Worm (Caenorhabditis elegans) whole organism, L1 larva: ENCODE measurements around the gene hpo-39.

ENCODE experiments used
- C16A3.4 ChIP-seq: fragments of 150-350 bp; optimal IDR thresholded peaks from 2 replicates; lab custom pipeline; 2014; ENCODE audit warnings: missing biosample characterization, missing genetic modification characterization
- ceh-8 ChIP-seq: fragments of 200-800 bp; sonication (Bioruptor generic); optimal IDR thresholded peaks from 2 replicates; lab custom pipeline; 2018; ENCODE audit warnings: mild to moderate bottlenecking, missing genetic modification characterization, moderate library complexity, missing compliant biosample characterization
- ceh-82 ChIP-seq, 3 experiments: fragments of 150-350 bp in 1 of 3; sonication (generic microtip) in 2 of 3; optimal IDR thresholded peaks; 2 replicates each; lab custom pipeline; 2014 to 2017; ENCODE audit warnings: missing biosample characterization in 3 of 3, missing genetic modification characterization in 3 of 3
- fkh-10 ChIP-seq: sonication (generic microtip); optimal IDR thresholded peaks from 2 replicates; lab custom pipeline; 2017; ENCODE audit warnings: missing biosample characterization, missing genetic modification reagents, missing genetic modification characterization
- lin-35 ChIP-seq, 2 experiments: fragments of 150-350 bp; optimal IDR thresholded peaks; 2 replicates each; lab custom pipeline; 2014; ENCODE audit warnings: missing biosample characterization in 2 of 2, missing genetic modification characterization in 2 of 2, missing genetic modification reagents in 2 of 2
- lsy-2 ChIP-seq, 2 experiments: fragments of 150-350 bp; optimal IDR thresholded peaks; 2 replicates each; lab custom pipeline; 2014; ENCODE audit warnings: missing biosample characterization in 2 of 2, missing genetic modification characterization in 2 of 2
- nhr-237 ChIP-seq: fragments of 150-350 bp; optimal IDR thresholded peaks from 2 replicates; lab custom pipeline; 2014; ENCODE audit warnings: missing biosample characterization, missing genetic modification characterization
- nhr-77 ChIP-seq: fragments of 150-350 bp; optimal IDR thresholded peaks from 2 replicates; lab custom pipeline; 2014; ENCODE audit warnings: missing biosample characterization, missing genetic modification characterization
- snpc-4 ChIP-seq: fragments of 150-350 bp; optimal IDR thresholded peaks from 2 replicates; lab custom pipeline; 2014; ENCODE audit warnings: missing biosample characterization, missing genetic modification characterization
- unc-62 ChIP-seq: fragments of 150-350 bp; optimal IDR thresholded peaks from 2 replicates; lab custom pipeline; 2014; ENCODE audit warnings: missing biosample characterization, missing genetic modification reagents, missing genetic modification characterization
- ztf-4 ChIP-seq: fragments of 150-350 bp; optimal IDR thresholded peaks from 2 replicates; lab custom pipeline; 2014; ENCODE audit warnings: missing biosample characterization, missing genetic modification characterization

- TF ChIP-seq ceh-8 (GFP tag; lab: Kevin White, UChicago), result no peak
- no peak for TF ChIP-seq ztf-4 (tag; lab: Kevin White, UChicago)
- no peak for TF ChIP-seq unc-62 (GFP tag; lab: Kevin White, UChicago)
- TF ChIP-seq fkh-10 (GFP tag; lab: Kevin White, UChicago), result no peak
- no peak for TF ChIP-seq ceh-82 (tag; optimal IDR thresholded peaks at IDR 0.05; lab: Kevin White, UChicago)
- TF ChIP-seq nhr-77, result no peak
- TF ChIP-seq C16A3.4, result no peak
- no peak for TF ChIP-seq lsy-2 (tag; optimal IDR thresholded peaks at IDR 0.05; lab: Kevin White, UChicago)
- TF ChIP-seq nhr-237, result no peak
- no peak for TF ChIP-seq snpc-4 (tag; lab: Kevin White, UChicago)
- TF ChIP-seq lin-35 (GFP tag; optimal IDR thresholded peaks at IDR 0.05; lab: Kevin White, UChicago), result no peak
These were observed 1.7 kb upstream of the hpo-39 start for ce11 chrV:4575458-4575857.
